Worm (Caenorhabditis elegans) whole organism, L2 larva: ENCODE measurements around the gene oac-23.
"Not testable (repeated sequence)": the region's sequence is repeated elsewhere in the genome, so short reads cannot be mapped to it uniquely, and the experiment has no call there.

Experiments used
- F13H6.1 ChIP-seq: sonication (generic microtip); optimal IDR thresholded peaks from 2 replicates; lab custom pipeline; 2016; ENCODE audit warnings: missing genetic modification characterization, missing compliant biosample characterization
- ZK546.5 ChIP-seq: sonication (generic microtip); optimal IDR thresholded peaks from 2 replicates; lab custom pipeline; 2017; ENCODE audit warnings: missing biosample characterization, missing genetic modification characterization
- alr-1 ChIP-seq: fragments of 150-350 bp; optimal IDR thresholded peaks from 2 replicates; lab custom pipeline; 2014; ENCODE audit warnings: missing biosample characterization, missing genetic modification characterization
- dmd-4 ChIP-seq: sonication (generic microtip); optimal IDR thresholded peaks from 2 replicates; lab custom pipeline; 2017; ENCODE audit warnings: missing biosample characterization, missing genetic modification characterization
- egl-27 ChIP-seq: sonication (generic microtip); optimal IDR thresholded peaks from 3 replicates; lab custom pipeline; 2017; ENCODE audit warnings: missing biosample characterization, missing genetic modification reagents, missing genetic modification characterization
- fos-1 ChIP-seq: fragments of 150-350 bp; optimal IDR thresholded peaks from 2 replicates; lab custom pipeline; 2014; ENCODE audit warnings: missing biosample characterization, missing genetic modification characterization
- lsy-2 ChIP-seq, 2 experiments: fragments of 150-350 bp in 1 of 2; sonication (generic microtip) in 1 of 2; optimal IDR thresholded peaks; 2 replicates each; lab custom pipeline; 2014 to 2017; ENCODE audit warnings: missing biosample characterization in 2 of 2, missing genetic modification characterization in 2 of 2
- mab-5 ChIP-seq: fragments of 150-350 bp; optimal IDR thresholded peaks from 2 replicates; lab custom pipeline; 2014; ENCODE audit warnings: missing biosample characterization, missing genetic modification characterization
- mdl-1 ChIP-seq, 2 experiments: fragments of 150-350 bp in 1 of 2; sonication (generic microtip) in 1 of 2; optimal IDR thresholded peaks; 2 replicates each; lab custom pipeline; 2017; ENCODE audit warnings: missing biosample characterization in 2 of 2, missing genetic modification characterization in 2 of 2
- nhr-10 ChIP-seq: sonication (generic microtip); optimal IDR thresholded peaks from 2 replicates; lab custom pipeline; 2017; ENCODE audit warnings: missing biosample characterization, missing genetic modification characterization
- nhr-23 ChIP-seq: fragments of 150-350 bp; optimal IDR thresholded peaks from 2 replicates; lab custom pipeline; 2014; ENCODE audit warnings: missing biosample characterization, missing genetic modification reagents, missing genetic modification characterization
- nhr-6 ChIP-seq: fragments of 150-350 bp; optimal IDR thresholded peaks from 2 replicates; lab custom pipeline; 2014; ENCODE audit warnings: missing biosample characterization, missing genetic modification characterization
- nhr-77 ChIP-seq: fragments of 150-350 bp; optimal IDR thresholded peaks from 2 replicates; lab custom pipeline; 2014; ENCODE audit warnings: missing biosample characterization, missing genetic modification characterization
- peb-1 ChIP-seq: fragments of 150-350 bp; optimal IDR thresholded peaks from 2 replicates; lab custom pipeline; 2014; ENCODE audit warnings: missing biosample characterization, missing genetic modification characterization
- sem-4 ChIP-seq: fragments of 150-350 bp; optimal IDR thresholded peaks from 2 replicates; lab custom pipeline; 2014; ENCODE audit warnings: missing biosample characterization, missing genetic modification reagents, missing genetic modification characterization
- sma-9 ChIP-seq, 2 experiments: fragments of 150-350 bp in 1 of 2; sonication (generic microtip) in 1 of 2; optimal IDR thresholded peaks; 2 replicates each; lab custom pipeline; 2014 to 2016; ENCODE audit warnings: missing genetic modification characterization in 2 of 2, mild to moderate bottlenecking in 1 of 2, missing biosample characterization in 1 of 2, missing compliant biosample characterization in 1 of 2, missing genetic modification reagents in 1 of 2, moderate library complexity in 1 of 2
- snpc-4 ChIP-seq: fragments of 150-350 bp; optimal IDR thresholded peaks from 2 replicates; lab custom pipeline; 2014; ENCODE audit warnings: missing biosample characterization, missing genetic modification characterization

oac-23 gene

DNA sequence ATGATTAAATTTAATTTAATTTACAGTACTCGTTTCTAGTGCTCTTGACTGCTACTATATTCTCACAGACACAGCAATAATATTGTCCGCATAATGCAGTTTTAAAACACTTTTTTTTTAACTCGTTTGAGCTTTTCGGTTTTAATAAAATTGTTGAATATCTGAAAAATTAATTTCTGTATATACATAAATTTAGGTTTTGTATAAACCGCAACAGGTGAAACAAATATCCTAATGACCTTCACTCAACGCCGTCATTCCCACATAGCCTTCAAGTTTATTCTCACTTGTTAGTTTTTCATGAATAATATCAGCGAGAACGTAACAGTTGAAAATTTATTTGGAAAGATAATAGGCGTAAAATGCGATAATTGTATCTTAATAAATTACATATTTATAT is 38.3 kb downstream of the oac-23 start, which contains the start of gene srz-19:
srz-19 (plus strand) TSS at position 301 of the 400 bp plus-strand sequence.
- TF ChIP-seq nhr-10 (tag; lab: Kevin White, UChicago), result no peak

DNA sequence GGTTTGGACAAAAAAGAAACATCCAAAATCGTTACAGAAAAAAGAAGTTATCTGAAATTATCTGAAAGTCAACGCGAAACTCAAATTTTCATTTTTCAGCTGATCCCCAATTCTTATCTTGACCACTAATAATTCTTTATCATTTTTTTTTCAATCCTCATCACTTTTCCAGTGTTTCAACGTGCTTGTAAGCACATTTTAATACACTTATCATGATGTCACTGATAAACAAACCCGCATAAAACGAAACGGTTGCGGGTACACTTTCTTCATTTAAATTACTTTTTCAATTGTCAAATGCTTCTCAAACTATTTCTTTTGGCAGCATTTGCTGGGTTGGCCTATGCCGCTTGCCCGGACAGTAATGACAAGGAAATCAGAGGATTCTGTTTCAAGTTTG is 40.7 kb downstream of the oac-23 start, which contains the start of gene clec-67:
clec-67 (plus strand) TSS at position 268 of the 400 bp plus-strand sequence.
- TF ChIP-seq peb-1 (tag; lab: Kevin White, UChicago) (no peak), mdl-1 (tag; optimal IDR thresholded peaks at IDR 0.05; lab: Kevin White, UChicago) (no peak), snpc-4 (tag; lab: Kevin White, UChicago) (no peak), nhr-6 (tag; lab: Kevin White, UChicago) (no peak), nhr-10 (tag; lab: Kevin White, UChicago) (no peak), sem-4 (no peak), fos-1 (tag; lab: Kevin White, UChicago) (peak; percentile 79), sma-9 (GFP tag; optimal IDR thresholded peaks at IDR 0.05; lab: Kevin White, UChicago) (peak; percentile 40), sma-9 (tag; optimal IDR thresholded peaks at IDR 0.05; lab: Kevin White, UChicago) (no peak), nhr-77 (tag; lab: Kevin White, UChicago) (no peak), nhr-23 (tag; lab: Kevin White, UChicago) (no peak), egl-27 (tag; lab: Kevin White, UChicago) (no peak), lsy-2 (tag; optimal IDR thresholded peaks at IDR 0.05; lab: Kevin White, UChicago) (no peak)
- TF ChIP-seq, all 48 proteins: peak for 2

DNA sequence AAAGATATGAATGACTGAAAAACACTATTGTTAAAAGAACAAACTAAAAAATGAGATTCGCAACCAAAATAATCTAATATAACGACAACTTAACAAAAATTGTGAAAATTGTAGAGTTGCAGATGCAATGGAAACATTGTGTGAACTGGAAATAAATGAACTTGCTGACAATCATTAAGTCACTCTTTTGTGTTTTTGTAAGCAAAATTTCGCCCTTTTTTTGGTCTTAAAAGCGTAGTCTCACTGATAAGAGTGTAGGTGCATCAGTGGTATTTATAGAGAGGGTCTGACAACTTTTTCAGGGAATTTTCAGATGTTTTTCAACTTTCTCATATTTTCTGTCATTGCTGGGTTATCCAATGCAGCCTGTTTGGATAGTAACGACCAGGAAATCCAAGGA is 44.9 kb downstream of the oac-23 start, which contains the start of gene clec-68:
clec-68 (plus strand) TSS at position 301 of the 400 bp plus-strand sequence.
- TF ChIP-seq nhr-77 (tag; lab: Kevin White, UChicago) (no peak), mab-5 (no peak), alr-1 (tag; lab: Kevin White, UChicago) (no peak)

DNA sequence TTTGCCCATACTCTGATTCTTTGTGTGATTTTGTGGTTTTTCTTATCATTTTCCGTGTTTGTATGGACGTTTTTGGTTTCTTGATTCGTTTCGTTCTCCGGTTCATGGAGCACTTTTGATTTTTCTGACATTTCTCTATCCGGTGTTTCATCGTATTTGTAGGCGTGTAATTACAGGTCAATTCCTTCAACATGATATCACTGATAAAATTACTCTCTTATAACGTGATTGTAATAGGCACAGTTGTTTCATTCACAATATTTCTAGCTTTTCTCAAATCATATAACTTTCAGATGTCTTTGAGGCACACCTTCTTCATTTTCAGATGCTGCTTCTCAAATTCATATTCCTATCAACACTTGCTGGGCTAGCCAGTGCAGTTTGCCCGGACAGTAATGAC is 51.2 kb downstream of the oac-23 start, which contains the start of gene clec-70:
clec-70 (plus strand) TSS at position 301 of the 400 bp plus-strand sequence.
- not testable (repeated sequence) for TF ChIP-seq dmd-4, ZK546.5, F13H6.1 (tag; lab: Kevin White, UChicago)
